Fruit fly (Drosophila melanogaster) whole organism, embryonic: ENCODE data around the gene CG15528.

ENCODE experiments used
- Bteb2 ChIP-seq: fragments of 200-800 bp; sonication (Bioruptor generic); optimal IDR thresholded peaks from 2 replicates; lab custom pipeline; 2016; ENCODE audit warnings: missing biosample characterization, missing genetic modification characterization
- CG10209 ChIP-seq: fragments of 200-800 bp; sonication (Bioruptor generic); optimal IDR thresholded peaks from 3 replicates; lab custom pipeline; 2017; ENCODE audit warnings: missing biosample characterization, mild to moderate bottlenecking, missing genetic modification characterization, missing genetic modification reagents
- CG11560 ChIP-seq: fragments of 200-800 bp; sonication (Bioruptor generic); IDR thresholded peaks from 3 replicates; pipeline ENCODE4 v1.3.6; 2022; ENCODE audit warnings: missing biosample characterization, missing genetic modification characterization
- CG11696 ChIP-seq: fragments of 200-800 bp; sonication (Bioruptor generic); IDR thresholded peaks from 2 replicates; pipeline ENCODE4 v1.3.6; 2022; ENCODE audit warnings: missing biosample characterization, missing genetic modification characterization
- CG12299 ChIP-seq: fragments of 200-800 bp; sonication (Bioruptor generic); optimal IDR thresholded peaks from 2 replicates; lab custom pipeline; 2018; ENCODE audit warnings: missing biosample characterization, mild to moderate bottlenecking, missing genetic modification characterization
- CG1233 ChIP-seq: fragments of 200-800 bp; sonication (Bioruptor generic); optimal IDR thresholded peaks from 4 replicates; lab custom pipeline; 2018; ENCODE audit warnings: missing biosample characterization, mild to moderate bottlenecking, missing genetic modification characterization
- CG12659 ChIP-seq: fragments of 200-800 bp; sonication (Bioruptor generic); optimal IDR thresholded peaks from 3 replicates; lab custom pipeline; 2017; ENCODE audit warnings: mild to moderate bottlenecking, missing biosample characterization, missing genetic modification reagents, missing genetic modification characterization
- CG13287 ChIP-seq: fragments of 200-800 bp; sonication (Bioruptor generic); IDR thresholded peaks from 2 replicates; pipeline ENCODE4 v1.3.6; 2022; ENCODE audit warnings: missing biosample characterization, missing genetic modification characterization; ENCODE audit not compliant: partially characterized antibody
- CG13424 ChIP-seq: fragments of 200-800 bp; sonication (Bioruptor generic); optimal IDR thresholded peaks from 2 replicates; lab custom pipeline; 2019; ENCODE audit warnings: missing biosample characterization, mild to moderate bottlenecking, missing genetic modification characterization, moderate library complexity
- CG14014 ChIP-seq: fragments of 200-800 bp; sonication (Bioruptor generic); IDR thresholded peaks from 2 replicates; pipeline ENCODE4 v1.3.6; 2022; ENCODE audit warnings: missing biosample characterization, missing genetic modification characterization
- CG17912 ChIP-seq: fragments of 200-800 bp; sonication (Bioruptor generic); optimal IDR thresholded peaks from 2 replicates; lab custom pipeline; 2018; ENCODE audit warnings: missing biosample characterization, mild to moderate bottlenecking, missing genetic modification characterization
- CG18262 ChIP-seq: fragments of 200-800 bp; optimal IDR thresholded peaks from 3 replicates; lab custom pipeline; 2019; ENCODE audit warnings: missing biosample characterization, mild to moderate bottlenecking, missing genetic modification characterization, moderate library complexity
- CG18619 ChIP-seq: fragments of 200-800 bp; sonication (Bioruptor generic); optimal IDR thresholded peaks from 3 replicates; lab custom pipeline; 2017; ENCODE audit warnings: missing biosample characterization, mild to moderate bottlenecking, missing genetic modification characterization
- CG3281 ChIP-seq: fragments of 200-800 bp; sonication (Bioruptor generic); optimal IDR thresholded peaks from 3 replicates; lab custom pipeline; 2017; ENCODE audit warnings: missing biosample characterization, mild to moderate bottlenecking, missing genetic modification characterization
- CG4404 ChIP-seq: fragments of 200-800 bp; sonication (Bioruptor generic); IDR thresholded peaks from 2 replicates; pipeline ENCODE4 v1.3.6; 2022; ENCODE audit warnings: missing biosample characterization, missing genetic modification characterization
- CG7839 ChIP-seq: fragments of 200-800 bp; sonication (Bioruptor generic); optimal IDR thresholded peaks from 3 replicates; lab custom pipeline; 2018; ENCODE audit warnings: missing biosample characterization, mild to moderate bottlenecking, missing genetic modification characterization, moderate library complexity
- CG7928 ChIP-seq: fragments of 200-800 bp; sonication (Bioruptor generic); optimal IDR thresholded peaks from 2 replicates; lab custom pipeline; 2017; ENCODE audit warnings: missing biosample characterization, mild to moderate bottlenecking, missing genetic modification characterization
- CG8290 ChIP-seq, 3 experiments: fragments of 200-800 bp; sonication (Bioruptor generic); optimal IDR thresholded peaks; 2 replicates each; lab custom pipeline; 2016 to 2019; ENCODE audit warnings: missing biosample characterization in 3 of 3, missing genetic modification characterization in 3 of 3, mild to moderate bottlenecking in 2 of 3, moderate library complexity in 1 of 3
- CG8478 ChIP-seq: fragments of >200 bp; optimal IDR thresholded peaks from 2 replicates; lab custom pipeline; 2018
- CG8765 ChIP-seq: fragments of 200-800 bp; sonication (Bioruptor generic); IDR thresholded peaks from 2 replicates; pipeline ENCODE4 v1.3.6; 2022; ENCODE audit warnings: missing biosample characterization, missing genetic modification characterization
- CG9727 ChIP-seq: fragments of 200-800 bp; sonication (Bioruptor generic); optimal IDR thresholded peaks from 3 replicates; lab custom pipeline; 2017; ENCODE audit warnings: missing biosample characterization, mild to moderate bottlenecking, missing genetic modification characterization
- CG9876 ChIP-seq: fragments of 200-800 bp; sonication (Bioruptor generic); optimal IDR thresholded peaks from 2 replicates; lab custom pipeline; 2016; ENCODE audit warnings: missing biosample characterization, missing genetic modification characterization
- CoRest ChIP-seq: fragments of 200-800 bp; sonication (Bioruptor generic); optimal IDR thresholded peaks from 3 replicates; lab custom pipeline; 2018; ENCODE audit warnings: missing biosample characterization, mild to moderate bottlenecking, missing genetic modification characterization, moderate library complexity
- Ets97D ChIP-seq: fragments of 200-800 bp; sonication (Bioruptor generic); optimal IDR thresholded peaks from 3 replicates; lab custom pipeline; 2016; ENCODE audit warnings: missing biosample characterization, missing genetic modification characterization
- Hmr ChIP-seq: fragments of 200-800 bp; sonication (Bioruptor generic); optimal IDR thresholded peaks from 3 replicates; lab custom pipeline; 2017; ENCODE audit warnings: mild to moderate bottlenecking, missing biosample characterization, missing genetic modification reagents, missing genetic modification characterization
- Hr3 ChIP-seq: fragments of 200-800 bp; sonication (Bioruptor generic); optimal IDR thresholded peaks from 3 replicates; lab custom pipeline; 2016; ENCODE audit warnings: missing biosample characterization, missing genetic modification characterization
- Max ChIP-seq: fragments of 200-800 bp; sonication (Bioruptor generic); optimal IDR thresholded peaks from 2 replicates; lab custom pipeline; 2016; ENCODE audit warnings: missing biosample characterization, mild to moderate bottlenecking, missing genetic modification characterization
- Oaz ChIP-seq: fragments of 200-800 bp; sonication (Bioruptor generic); IDR thresholded peaks from 2 replicates; pipeline ENCODE4 v1.3.6; 2022; ENCODE audit warnings: missing biosample characterization, missing genetic modification characterization
- Oli ChIP-seq: fragments of 200-800 bp; sonication (Bioruptor generic); optimal IDR thresholded peaks from 2 replicates; lab custom pipeline; 2018; ENCODE audit warnings: missing biosample characterization, mild to moderate bottlenecking, missing genetic modification characterization, moderate library complexity
- Optix ChIP-seq: fragments of 200-800 bp; sonication (Bioruptor generic); IDR thresholded peaks from 3 replicates; pipeline ENCODE4 v1.3.6; 2022; ENCODE audit warnings: missing biosample characterization, missing genetic modification characterization
- Ptx1 ChIP-seq: fragments of 200-800 bp; sonication (Bioruptor generic); IDR thresholded peaks from 2 replicates; pipeline ENCODE4 v1.3.6; 2022; ENCODE audit warnings: missing biosample characterization, missing genetic modification characterization
- Rx ChIP-seq: fragments of 200-800 bp; sonication (Bioruptor generic); IDR thresholded peaks from 2 replicates; pipeline ENCODE4 v1.3.6; 2022; ENCODE audit warnings: missing biosample characterization, missing genetic modification characterization
- Sin3A ChIP-seq: fragments of >200 bp; optimal IDR thresholded peaks from 2 replicates; lab custom pipeline; 2018
- TFAM ChIP-seq: fragments of 200-800 bp; sonication (Bioruptor generic); optimal IDR thresholded peaks from 2 replicates; lab custom pipeline; 2017; ENCODE audit warnings: missing biosample characterization, missing genetic modification characterization, inconsistent platforms
- Tbp ChIP-seq: fragments of >200 bp; optimal IDR thresholded peaks from 2 replicates; lab custom pipeline; 2018; ENCODE audit warnings: missing biosample characterization, missing genetic modification characterization
- Vsx1 ChIP-seq: fragments of 200-800 bp; sonication (Bioruptor generic); optimal IDR thresholded peaks from 2 replicates; lab custom pipeline; 2017; ENCODE audit warnings: missing biosample characterization, mild to moderate bottlenecking, missing genetic modification characterization, missing genetic modification reagents
- btn ChIP-seq: fragments of 200-800 bp; sonication (Bioruptor generic); optimal IDR thresholded peaks from 2 replicates; lab custom pipeline; 2016; ENCODE audit warnings: missing biosample characterization, missing genetic modification characterization
- corto ChIP-seq: fragments of 200-800 bp; sonication (Bioruptor generic); optimal IDR thresholded peaks from 2 replicates; lab custom pipeline; 2016; ENCODE audit warnings: missing biosample characterization, mild to moderate bottlenecking, missing genetic modification characterization, moderate library complexity
- dan ChIP-seq: fragments of 200-800 bp; sonication (Bioruptor generic); IDR thresholded peaks from 2 replicates; pipeline ENCODE4 v1.3.6; 2022; ENCODE audit warnings: missing biosample characterization, missing genetic modification characterization
- disco-r ChIP-seq: fragments of 200-800 bp; sonication (Bioruptor generic); optimal IDR thresholded peaks from 2 replicates; lab custom pipeline; 2016; ENCODE audit warnings: missing biosample characterization, missing genetic modification characterization
- dmrt99B ChIP-seq: fragments of 200-800 bp; sonication (Bioruptor generic); optimal IDR thresholded peaks from 2 replicates; lab custom pipeline; 2018; ENCODE audit warnings: missing biosample characterization, mild to moderate bottlenecking, missing genetic modification characterization, moderate library complexity
- eve ChIP-seq, 2 experiments: fragments of >200 bp; optimal IDR thresholded peaks; 2 replicates each; lab custom pipeline; 2017; ENCODE audit warnings: missing biosample characterization in 2 of 2, missing genetic modification characterization in 2 of 2
- ind ChIP-seq: fragments of 200-800 bp; sonication (Bioruptor generic); optimal IDR thresholded peaks from 3 replicates; lab custom pipeline; 2016; ENCODE audit warnings: missing biosample characterization, missing genetic modification characterization
- klu ChIP-seq: fragments of 200-800 bp; sonication (Bioruptor generic); IDR thresholded peaks from 2 replicates; pipeline ENCODE4 v1.3.6; 2022; ENCODE audit warnings: missing biosample characterization, missing genetic modification characterization
- lola ChIP-seq, 3 experiments: fragments of >200 bp in 2 of 3; fragments of 200-800 bp in 1 of 3; sonication (Bioruptor generic) in 1 of 3; optimal IDR thresholded peaks; 2 replicates each; lab custom pipeline; 2017 to 2019; ENCODE audit warnings: missing biosample characterization in 3 of 3, missing genetic modification characterization in 3 of 3, mild to moderate bottlenecking in 1 of 3, moderate library complexity in 1 of 3
- lov ChIP-seq, 2 experiments: fragments of 200-800 bp in 1 of 2; fragments of >200 bp in 1 of 2; sonication (Bioruptor generic) in 1 of 2; IDR thresholded peaks in 1 of 2; optimal IDR thresholded peaks in 1 of 2; 2 replicates in 1 of 2; 3 replicates in 1 of 2; pipeline versions ENCODE4 v1.3.6 to Lab custom; 2017 to 2022; ENCODE audit warnings: missing biosample characterization in 1 of 2, missing genetic modification characterization in 1 of 2
- mirr ChIP-seq: fragments of 200-800 bp; sonication (Bioruptor generic); optimal IDR thresholded peaks from 3 replicates; lab custom pipeline; 2018; ENCODE audit warnings: missing biosample characterization, mild to moderate bottlenecking, missing genetic modification characterization
- onecut ChIP-seq: fragments of 200-800 bp; sonication (Bioruptor generic); IDR thresholded peaks from 2 replicates; pipeline ENCODE4 v1.3.6; 2022; ENCODE audit warnings: missing biosample characterization, missing genetic modification characterization
- p53 ChIP-seq: fragments of 200-800 bp; sonication (Bioruptor generic); optimal IDR thresholded peaks from 2 replicates; lab custom pipeline; 2016; ENCODE audit warnings: missing biosample characterization, missing genetic modification characterization

The CG15528 gene

DNA sequence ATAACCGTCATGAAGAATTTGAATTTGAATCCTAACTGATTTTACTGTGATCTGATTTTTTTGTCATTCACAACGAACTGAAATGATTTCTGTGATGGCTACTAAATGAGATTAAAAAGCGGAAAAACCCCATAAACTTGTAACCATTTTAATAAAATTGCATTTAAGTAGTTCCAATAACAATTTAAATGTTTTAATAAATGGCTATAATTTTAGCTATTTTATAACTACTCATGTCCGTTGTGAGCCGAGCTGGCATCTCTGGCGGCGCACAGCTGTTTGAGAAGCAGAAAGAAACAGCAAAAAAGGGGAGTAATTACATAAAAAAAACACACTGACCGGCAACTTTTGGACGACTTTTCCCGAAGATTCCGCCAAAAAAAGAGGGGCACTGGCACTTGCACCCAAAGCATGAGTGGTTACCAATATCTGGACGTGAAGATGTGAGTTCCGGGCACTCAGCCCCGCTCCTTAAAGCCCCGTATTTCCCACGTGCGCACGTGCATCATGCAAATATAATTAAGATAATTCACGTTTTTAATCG, 4.8 kb upstream of the CG15528 start, which contains the start of the genes CG7950 and Rpp14a (continued):
- TF ChIP-seq Tbp (GFP tag; lab: Kevin White, UChicago) (no peak), Max (GFP tag; lab: Kevin White, UChicago) (peak; percentile 75), CG9727 (GFP tag; lab: Kevin White, UChicago) (peak; percentile 71), onecut (GFP tag; lab: Robert Waterston, UW) (peak; percentile 36; the same call in 1 of the 2 replicates), TFAM (GFP tag; lab: Kevin White, UChicago) (no peak), CG9876 (GFP tag; lab: Kevin White, UChicago) (peak; percentile 56), p53 (no peak), Oaz (GFP tag; lab: Robert Waterston, UW) (0 out of 2 replicates have a peak, but pooled peaks have one; percentile 33), lov (optimal IDR thresholded peaks at IDR 0.05; lab: Kevin White, UChicago) (no peak), lov (GFP tag; IDR thresholded peaks at IDR 0.05; lab: Robert Waterston, UW) (0 out of 3 replicates have a peak, but pooled peaks have one; percentile 27), CG13424 (peak; percentile 86), Hmr (GFP tag; lab: Kevin White, UChicago) (peak; percentile 79), Sin3A (no peak), CG8765 (peak; percentile 61; the same call in 1 of the 2 replicates), CG7839 (peak; percentile 69), CG10209 (GFP tag; lab: Kevin White, UChicago) (peak; percentile 72), CG11696 (peak; percentile 40; the same call in 1 of the 2 replicates), CG8478 (lab: Kevin White, UChicago) (no peak), CG13287 (GFP tag; lab: Robert Waterston, UW) (peak; percentile 26; the same call in 1 of the 2 replicates), disco-r (GFP tag; lab: Kevin White, UChicago) (peak; percentile 15), klu (GFP tag; lab: Robert Waterston, UW) (no peak; the same call in 1 of the 2 replicates), Optix (GFP tag; lab: Robert Waterston, UW) (peak; percentile 55; the same call in 2 of the 3 replicates), Ptx1 (peak; percentile 80), Vsx1 (GFP tag; lab: Kevin White, UChicago) (no peak), CG8290 (GFP tag; optimal IDR thresholded peaks at IDR 0.05; lab: Kevin White, UChicago) (peak; percentile 54), CG8290 (tag; optimal IDR thresholded peaks at IDR 0.05; lab: Kevin White, UChicago) (peak in 1 of 2 experiments; percentile 82), CG18619 (peak; percentile 48), dmrt99B (tag; lab: Kevin White, UChicago) (peak; percentile 60), CG7928 (GFP tag; lab: Kevin White, UChicago) (no peak), dan (no peak), btn (GFP tag; lab: Kevin White, UChicago) (peak; percentile 61), CG12659 (peak; percentile 65), Ets97D (GFP tag; lab: Kevin White, UChicago) (peak; percentile 71), Rx (GFP tag; lab: Robert Waterston, UW) (peak; percentile 56), CG14014 (GFP tag; lab: Robert Waterston, UW) (peak; percentile 80), CG4404 (GFP tag; lab: Robert Waterston, UW) (peak; percentile 72), CG11560 (tag; lab: Robert Waterston, UW) (no peak), lola (GFP tag; optimal IDR thresholded peaks at IDR 0.05; lab: Kevin White, UChicago) (peak in 1 of 3 experiments; percentile 67), corto (GFP tag; lab: Kevin White, UChicago) (peak; percentile 14), Bteb2 (GFP tag; lab: Kevin White, UChicago) (peak; percentile 82), ind (GFP tag; lab: Kevin White, UChicago) (peak; percentile 70), CG18262 (tag; lab: Kevin White, UChicago) (peak; percentile 63), CoRest (tag; lab: Kevin White, UChicago) (peak; percentile 81), Hr3 (GFP tag; lab: Kevin White, UChicago) (peak; percentile 84), CG1233 (GFP tag; lab: Kevin White, UChicago) (peak; percentile 63), Oli (peak; percentile 60), CG12299 (tag; lab: Kevin White, UChicago) (peak; percentile 79), CG3281 (GFP tag; lab: Kevin White, UChicago) (peak; percentile 73), eve (GFP tag; optimal IDR thresholded peaks at IDR 0.05; lab: Kevin White, UChicago) (no peak), mirr (GFP tag; lab: Kevin White, UChicago) (peak; percentile 19), CG17912 (GFP tag; lab: Kevin White, UChicago) (peak; percentile 5)
